Fruit fly (Drosophila melanogaster) whole organism, embryonic: ENCODE results near the gene h-cup.

Experiments
- CG10321 ChIP-seq: fragments of 200-800 bp; sonication (Bioruptor generic); IDR thresholded peaks from 2 replicates; pipeline ENCODE4 v1.3.6; 2022; ENCODE audit warnings: missing biosample characterization, missing genetic modification characterization
- CG12071 ChIP-seq: fragments of 200-800 bp; sonication (Bioruptor generic); optimal IDR thresholded peaks from 3 replicates; lab custom pipeline; 2018; ENCODE audit warnings: missing biosample characterization, mild to moderate bottlenecking, missing genetic modification characterization
- CG12236 ChIP-seq: fragments of 200-800 bp; sonication (Bioruptor generic); optimal IDR thresholded peaks from 2 replicates; lab custom pipeline; 2016; ENCODE audit warnings: missing biosample characterization, missing genetic modification characterization
- CG12391 ChIP-seq: fragments of 200-800 bp; sonication (Bioruptor generic); optimal IDR thresholded peaks from 3 replicates; lab custom pipeline; 2018; ENCODE audit warnings: missing biosample characterization, mild to moderate bottlenecking, missing genetic modification characterization, moderate library complexity
- CG12769 ChIP-seq: fragments of 200-800 bp; sonication (Bioruptor generic); optimal IDR thresholded peaks from 2 replicates; lab custom pipeline; 2019; ENCODE audit warnings: missing biosample characterization, mild to moderate bottlenecking, missing genetic modification characterization, moderate library complexity
- CG13775 ChIP-seq: fragments of 200-800 bp; sonication (Bioruptor generic); optimal IDR thresholded peaks from 3 replicates; lab custom pipeline; 2017; ENCODE audit warnings: missing biosample characterization, mild to moderate bottlenecking, missing genetic modification characterization
- CG15073 ChIP-seq: fragments of 200-800 bp; sonication (Bioruptor generic); optimal IDR thresholded peaks from 2 replicates; lab custom pipeline; 2016; ENCODE audit warnings: missing biosample characterization, missing genetic modification characterization
- CG15601 ChIP-seq: fragments of 200-800 bp; sonication (Bioruptor generic); optimal IDR thresholded peaks from 3 replicates; lab custom pipeline; 2019; ENCODE audit warnings: missing biosample characterization, mild to moderate bottlenecking, missing genetic modification characterization, moderate library complexity
- CG17612 ChIP-seq: fragments of 200-800 bp; sonication (Bioruptor generic); IDR thresholded peaks from 2 replicates; pipeline ENCODE4 v1.3.6; 2022; ENCODE audit warnings: missing biosample characterization, missing genetic modification characterization
- CG18262 ChIP-seq: fragments of 200-800 bp; optimal IDR thresholded peaks from 3 replicates; lab custom pipeline; 2019; ENCODE audit warnings: missing biosample characterization, mild to moderate bottlenecking, missing genetic modification characterization, moderate library complexity
- CG30403 ChIP-seq: fragments of 200-800 bp; sonication (Bioruptor generic); optimal IDR thresholded peaks from 3 replicates; lab custom pipeline; 2016; ENCODE audit warnings: missing biosample characterization, missing genetic modification characterization
- CG5953 ChIP-seq: fragments of 200-800 bp; sonication (Bioruptor generic); IDR thresholded peaks from 2 replicates; pipeline ENCODE4 v1.3.6; 2022; ENCODE audit warnings: missing biosample characterization, missing genetic modification characterization
- CG7271 ChIP-seq: fragments of 200-800 bp; sonication (Bioruptor generic); optimal IDR thresholded peaks from 2 replicates; lab custom pipeline; 2018; ENCODE audit warnings: missing biosample characterization, mild to moderate bottlenecking, missing genetic modification characterization, moderate library complexity
- CG7357 ChIP-seq: fragments of 200-800 bp; sonication (Bioruptor generic); IDR thresholded peaks from 3 replicates; pipeline ENCODE4 v1.3.6; 2022; ENCODE audit warnings: missing biosample characterization, missing genetic modification characterization
- CG7987 ChIP-seq: fragments of 200-800 bp; sonication (Bioruptor generic); optimal IDR thresholded peaks from 2 replicates; lab custom pipeline; 2018; ENCODE audit warnings: missing biosample characterization, mild to moderate bottlenecking, missing genetic modification characterization, moderate library complexity
- CG8281 ChIP-seq: fragments of 200-800 bp; sonication (Bioruptor generic); optimal IDR thresholded peaks from 2 replicates; lab custom pipeline; 2018; ENCODE audit warnings: missing biosample characterization, mild to moderate bottlenecking, missing genetic modification characterization, moderate library complexity
- Elba2 ChIP-seq: fragments of 200-800 bp; sonication (Bioruptor generic); optimal IDR thresholded peaks from 3 replicates; lab custom pipeline; 2016; ENCODE audit warnings: missing biosample characterization, missing genetic modification characterization
- Fer2 ChIP-seq: fragments of 200-800 bp; sonication (Bioruptor generic); optimal IDR thresholded peaks from 2 replicates; lab custom pipeline; 2018; ENCODE audit warnings: missing biosample characterization, mild to moderate bottlenecking, missing genetic modification characterization, moderate library complexity
- H15 ChIP-seq: fragments of 200-800 bp; sonication (Bioruptor generic); IDR thresholded peaks from 3 replicates; pipeline ENCODE4 v1.3.6; 2022; ENCODE audit warnings: missing biosample characterization, missing genetic modification characterization
- Hmr ChIP-seq: fragments of 200-800 bp; sonication (Bioruptor generic); optimal IDR thresholded peaks from 3 replicates; lab custom pipeline; 2017; ENCODE audit warnings: mild to moderate bottlenecking, missing biosample characterization, missing genetic modification reagents, missing genetic modification characterization
- Lhr ChIP-seq: fragments of 200-800 bp; sonication (Bioruptor generic); optimal IDR thresholded peaks from 3 replicates; lab custom pipeline; 2017; ENCODE audit warnings: mild to moderate bottlenecking, missing biosample characterization, missing genetic modification reagents, missing genetic modification characterization
- NK7.1 ChIP-seq: fragments of 200-800 bp; sonication (Bioruptor generic); optimal IDR thresholded peaks from 3 replicates; lab custom pipeline; 2016; ENCODE audit warnings: missing biosample characterization, missing genetic modification characterization
- Nf-YB ChIP-seq: fragments of 200-800 bp; sonication (Bioruptor generic); optimal IDR thresholded peaks from 3 replicates; lab custom pipeline; 2019; ENCODE audit warnings: missing biosample characterization, mild to moderate bottlenecking, missing genetic modification characterization, moderate library complexity
- Scr ChIP-seq: fragments of 200-800 bp; sonication (Bioruptor generic); IDR thresholded peaks from 2 replicates; pipeline ENCODE4 v1.3.6; 2022; ENCODE audit warnings: missing biosample characterization, missing genetic modification characterization; ENCODE audit not compliant: partially characterized antibody
- Sry-β ChIP-seq: fragments of 200-800 bp; sonication (Bioruptor generic); optimal IDR thresholded peaks from 2 replicates; lab custom pipeline; 2018; ENCODE audit warnings: missing biosample characterization, mild to moderate bottlenecking, missing genetic modification characterization, moderate library complexity
- Tbp ChIP-seq: fragments of >200 bp; optimal IDR thresholded peaks from 2 replicates; lab custom pipeline; 2018; ENCODE audit warnings: missing biosample characterization, missing genetic modification characterization
- Xbp1 ChIP-seq: fragments of 200-800 bp; sonication (Bioruptor generic); optimal IDR thresholded peaks from 3 replicates; lab custom pipeline; 2016; ENCODE audit warnings: missing biosample characterization, mild to moderate bottlenecking, missing genetic modification characterization
- Xrp1 ChIP-seq: fragments of 200-800 bp; sonication (Bioruptor generic); IDR thresholded peaks from 2 replicates; pipeline ENCODE4 v1.3.6; 2022; ENCODE audit warnings: missing biosample characterization, missing genetic modification characterization
- ato ChIP-seq: fragments of 200-800 bp; sonication (Bioruptor generic); IDR thresholded peaks from 2 replicates; pipeline ENCODE4 v1.3.6; 2022; ENCODE audit warnings: missing biosample characterization, missing genetic modification characterization; ENCODE audit not compliant: partially characterized antibody
- bcd ChIP-seq: fragments of 200-800 bp; sonication (Bioruptor generic); optimal IDR thresholded peaks from 2 replicates; lab custom pipeline; 2017; ENCODE audit warnings: missing biosample characterization, mild to moderate bottlenecking, missing genetic modification characterization
- bigmax ChIP-seq: fragments of 200-800 bp; sonication (Bioruptor generic); optimal IDR thresholded peaks from 2 replicates; lab custom pipeline; 2018; ENCODE audit warnings: missing biosample characterization, mild to moderate bottlenecking, missing genetic modification characterization
- cad ChIP-seq: fragments of >200 bp; optimal IDR thresholded peaks from 2 replicates; lab custom pipeline; 2017; ENCODE audit warnings: missing biosample characterization, missing genetic modification characterization
- cg ChIP-seq: fragments of 200-800 bp; sonication (Bioruptor generic); optimal IDR thresholded peaks from 3 replicates; lab custom pipeline; 2019; ENCODE audit warnings: missing biosample characterization, mild to moderate bottlenecking, missing genetic modification characterization, moderate library complexity
- chinmo ChIP-seq: fragments of 200-800 bp; sonication (Bioruptor generic); IDR thresholded peaks from 4 replicates; pipeline ENCODE4 v1.3.6; 2022; ENCODE audit warnings: missing biosample characterization, missing genetic modification characterization; ENCODE audit not compliant: partially characterized antibody
- dpn ChIP-seq, 2 experiments: fragments of 200-800 bp; sonication (Bioruptor generic); optimal IDR thresholded peaks; 3 replicates each; lab custom pipeline; 2016; ENCODE audit warnings: missing biosample characterization in 2 of 2, missing genetic modification characterization in 2 of 2
- ems ChIP-seq: fragments of 200-800 bp; sonication (Bioruptor generic); optimal IDR thresholded peaks from 3 replicates; lab custom pipeline; 2016; ENCODE audit warnings: missing biosample characterization, missing genetic modification characterization
- esg ChIP-seq: fragments of 200-800 bp; sonication (Bioruptor generic); conservative IDR thresholded peaks from 2 replicates; pipeline ENCODE4 v1.3.6; 2022; ENCODE audit warnings: missing biosample characterization, missing genetic modification characterization
- fd3F ChIP-seq: fragments of 200-800 bp; sonication (Bioruptor generic); optimal IDR thresholded peaks from 2 replicates; lab custom pipeline; 2018; ENCODE audit warnings: missing biosample characterization, mild to moderate bottlenecking, missing genetic modification characterization, moderate library complexity
- hth ChIP-seq: fragments of >200 bp; optimal IDR thresholded peaks from 2 replicates; lab custom pipeline; 2017; ENCODE audit warnings: inconsistent platforms
- kay ChIP-seq: fragments of 200-800 bp; sonication (Bioruptor generic); optimal IDR thresholded peaks from 2 replicates; lab custom pipeline; 2016; ENCODE audit warnings: missing biosample characterization, missing genetic modification characterization
- kni ChIP-seq: fragments of 200-800 bp; sonication (Bioruptor generic); optimal IDR thresholded peaks from 3 replicates; lab custom pipeline; 2017; ENCODE audit warnings: mild to moderate bottlenecking, missing biosample characterization, missing genetic modification reagents, missing genetic modification characterization
- otp ChIP-seq: fragments of 200-800 bp; sonication (Bioruptor generic); IDR thresholded peaks from 3 replicates; pipeline ENCODE4, ENCODE4 v1.3.6; 2022; ENCODE audit warnings: missing biosample characterization, missing genetic modification characterization
- pho ChIP-seq: fragments of 200-800 bp; sonication (Bioruptor generic); optimal IDR thresholded peaks from 2 replicates; lab custom pipeline; 2016; ENCODE audit warnings: missing biosample characterization, missing genetic modification characterization
- pzg ChIP-seq: fragments of 200-800 bp; sonication (Bioruptor generic); optimal IDR thresholded peaks from 3 replicates; lab custom pipeline; 2018; ENCODE audit warnings: missing biosample characterization, mild to moderate bottlenecking, missing genetic modification characterization, moderate library complexity
- sisA ChIP-seq: fragments of 200-800 bp; sonication (Bioruptor generic); IDR thresholded peaks from 2 replicates; pipeline ENCODE4 v1.3.6; 2022; ENCODE audit warnings: missing biosample characterization, missing genetic modification characterization
- ssp ChIP-seq: fragments of 200-800 bp; sonication (Bioruptor generic); IDR thresholded peaks from 2 replicates; pipeline ENCODE4 v1.3.6; 2022; ENCODE audit warnings: missing biosample characterization, missing genetic modification characterization
- tna ChIP-seq: fragments of 200-800 bp; sonication (Bioruptor generic); IDR thresholded peaks from 2 replicates; pipeline ENCODE4 v1.3.6; 2022; ENCODE audit warnings: missing biosample characterization, missing genetic modification characterization; ENCODE audit not compliant: partially characterized antibody
- trh ChIP-seq: fragments of 200-800 bp; sonication (Bioruptor generic); optimal IDR thresholded peaks from 2 replicates; lab custom pipeline; 2016; ENCODE audit warnings: missing biosample characterization, missing genetic modification characterization
- tup ChIP-seq: fragments of 200-800 bp; sonication (Bioruptor generic); optimal IDR thresholded peaks from 2 replicates; lab custom pipeline; 2016; ENCODE audit warnings: missing biosample characterization, mild to moderate bottlenecking, missing genetic modification characterization, moderate library complexity
- zen ChIP-seq: fragments of 200-800 bp; sonication (Bioruptor generic); optimal IDR thresholded peaks from 3 replicates; lab custom pipeline; 2018; ENCODE audit warnings: missing biosample characterization, mild to moderate bottlenecking, missing genetic modification characterization, moderate library complexity
- zen2 ChIP-seq: fragments of 200-800 bp; sonication (Bioruptor generic); IDR thresholded peaks from 3 replicates; pipeline ENCODE4 v1.3.6; 2022; ENCODE audit warnings: missing biosample characterization, missing genetic modification characterization; ENCODE audit not compliant: partially characterized antibody

The h-cup gene

dm6 chr3R:15350993-15351426 is 31.7 kb downstream of the h-cup start, which contains the start of the genes Trs33 and Tmtc4 (continued):
- TF ChIP-seq CG12769 (tag; lab: Kevin White, UChicago) (no peak), Nf-YB (GFP tag; lab: Kevin White, UChicago) (no peak), CG15073 (no peak), pho (GFP tag; lab: Kevin White, UChicago) (no peak), H15 (GFP tag; lab: Robert Waterston, UW) (no peak), CG12236 (GFP tag; lab: Kevin White, UChicago) (no peak), CG30403 (GFP tag; lab: Kevin White, UChicago) (peak; percentile 42), fd3F (GFP tag; lab: Kevin White, UChicago) (no peak), CG8281 (tag; lab: Kevin White, UChicago) (no peak), Elba2 (GFP tag; lab: Kevin White, UChicago) (no peak), CG13775 (GFP tag; lab: Kevin White, UChicago) (peak; percentile 35), tna (no peak), Sry-β (GFP tag; lab: Kevin White, UChicago) (peak; percentile 89), Xbp1 (GFP tag; lab: Kevin White, UChicago) (peak; percentile 27), hth (lab: Kevin White, UChicago) (no peak), bcd (GFP tag; lab: Kevin White, UChicago) (peak; percentile 26), otp (GFP tag; lab: Robert Waterston, UW) (no peak), Scr (peak; percentile 33; the same call in 1 of the 2 replicates), CG12071 (GFP tag; lab: Kevin White, UChicago) (no peak), CG7987 (GFP tag; lab: Kevin White, UChicago) (no peak), chinmo (GFP tag; lab: Robert Waterston, UW) (no peak), cg (no peak), cad (no peak), esg (no peak), CG7271 (tag; lab: Kevin White, UChicago) (no peak), CG17612 (GFP tag; lab: Robert Waterston, UW) (no peak), CG10321 (GFP tag; lab: Robert Waterston, UW) (no peak), ato (GFP tag; lab: Robert Waterston, UW) (no peak), zen (tag; lab: Kevin White, UChicago) (no peak), CG18262 (tag; lab: Kevin White, UChicago) (peak; percentile 50), zen2 (GFP tag; lab: Robert Waterston, UW) (no peak), Fer2 (tag; lab: Kevin White, UChicago) (peak; percentile 17), CG12391 (peak; percentile 72)
- TF ChIP-seq, all 482 proteins: peak for 127

dm6 chr3R:15347822-15348221 is 34.9 kb downstream of the h-cup start, which contains the start of the genes CG42726 and CG42727:
Gene CG42726 (plus strand): TSS chr3R:15348048.
Gene CG42727 (plus strand): TSS chr3R:15348048.
- TF ChIP-seq Hmr (GFP tag; lab: Kevin White, UChicago) = peak; percentile 17
- TF ChIP-seq trh = no peak
- no peak for TF ChIP-seq Tbp (GFP tag; lab: Kevin White, UChicago)
- TF ChIP-seq CG13775 (GFP tag; lab: Kevin White, UChicago) = peak; percentile 14
- no peak for TF ChIP-seq CG15601 (tag; lab: Kevin White, UChicago)
- peak in 1 of 2 experiments; percentile 46 for TF ChIP-seq dpn (GFP tag; optimal IDR thresholded peaks at IDR 0.05; lab: Kevin White, UChicago)
- TF ChIP-seq kay = no peak
- peak; percentile 30 for TF ChIP-seq sisA (GFP tag; lab: Robert Waterston, UW)
- no peak for TF ChIP-seq tup (GFP tag; lab: Kevin White, UChicago)
- TF ChIP-seq kni (GFP tag; lab: Kevin White, UChicago) = peak; percentile 36
- TF ChIP-seq CG5953 (GFP tag; lab: Robert Waterston, UW) = no peak
- TF ChIP-seq pzg (GFP tag; lab: Kevin White, UChicago) = peak; percentile 33
- 0 out of 2 replicates have a peak, but pooled peaks have one; percentile 6 for TF ChIP-seq ssp (GFP tag; lab: Robert Waterston, UW)
- TF ChIP-seq ems (GFP tag; lab: Kevin White, UChicago) = peak; percentile 52
- TF ChIP-seq CG7357 (GFP tag; lab: Robert Waterston, UW) = no peak
- TF ChIP-seq bigmax (GFP tag; lab: Kevin White, UChicago) = no peak
- TF ChIP-seq NK7.1 (GFP tag; lab: Kevin White, UChicago) = no peak
- peak; percentile 37; the same call in 1 of the 2 replicates for TF ChIP-seq Xrp1
- no peak for TF ChIP-seq Lhr (GFP tag; lab: Kevin White, UChicago)
